Fruit fly (Drosophila melanogaster) whole organism, adult: ENCODE data around the gene Rab35.

Source experiments
- CG11617 ChIP-seq: fragments of 200-800 bp; sonication (Bioruptor generic); optimal IDR thresholded peaks from 2 replicates; lab custom pipeline; 2017; ENCODE audit warnings: mild to moderate bottlenecking, missing biosample characterization, missing genetic modification reagents, missing genetic modification characterization
- CG33017 ChIP-seq: fragments of 200-800 bp; sonication (Bioruptor generic); optimal IDR thresholded peaks from 2 replicates; lab custom pipeline; 2018; ENCODE audit warnings: missing biosample characterization, mild to moderate bottlenecking, missing genetic modification characterization, moderate library complexity
- CG5204 ChIP-seq: fragments of 200-800 bp; sonication (Bioruptor generic); optimal IDR thresholded peaks from 2 replicates; lab custom pipeline; 2016; ENCODE audit warnings: missing biosample characterization, missing genetic modification characterization
- CG7045 ChIP-seq: fragments of 200-800 bp; sonication (Bioruptor generic); optimal IDR thresholded peaks from 2 replicates; lab custom pipeline; 2017; ENCODE audit warnings: missing biosample characterization, mild to moderate bottlenecking, missing genetic modification characterization
- CG7101 ChIP-seq: fragments of 200-800 bp; sonication (Bioruptor generic); optimal IDR thresholded peaks from 2 replicates; lab custom pipeline; 2018; ENCODE audit warnings: missing biosample characterization, mild to moderate bottlenecking, missing genetic modification characterization, moderate library complexity
- Crg-1 ChIP-seq: fragments of 200-800 bp; sonication (Bioruptor generic); optimal IDR thresholded peaks from 2 replicates; lab custom pipeline; 2016; ENCODE audit warnings: missing biosample characterization, missing genetic modification characterization
- Hr96 ChIP-seq: fragments of 200-800 bp; sonication (Bioruptor generic); optimal IDR thresholded peaks from 2 replicates; lab custom pipeline; 2016; ENCODE audit warnings: missing biosample characterization, missing genetic modification characterization
- Mnt ChIP-seq: fragments of 200-800 bp; sonication (Bioruptor generic); optimal IDR thresholded peaks from 2 replicates; lab custom pipeline; 2016; ENCODE audit warnings: missing biosample characterization, mild to moderate bottlenecking, missing genetic modification characterization
- bab1 ChIP-seq: fragments of 200-800 bp; sonication (Bioruptor generic); optimal IDR thresholded peaks from 3 replicates; lab custom pipeline; 2019; ENCODE audit warnings: missing biosample characterization, mild to moderate bottlenecking, missing genetic modification characterization, moderate library complexity
- cic ChIP-seq: fragments of 200-800 bp; sonication (Bioruptor generic); optimal IDR thresholded peaks from 2 replicates; lab custom pipeline; 2017; ENCODE audit warnings: missing biosample characterization, mild to moderate bottlenecking, missing genetic modification characterization, moderate library complexity
- kay ChIP-seq: fragments of 200-800 bp; sonication (Bioruptor generic); peaks from one replicate; lab custom pipeline; 2016; ENCODE audit warnings: missing biosample characterization, missing genetic modification characterization, borderline replicate concordance
- tj ChIP-seq: fragments of 200-800 bp; sonication (Bioruptor generic); optimal IDR thresholded peaks from 3 replicates; lab custom pipeline; 2017; ENCODE audit warnings: missing biosample characterization, mild to moderate bottlenecking, missing genetic modification characterization, moderate library complexity

DNA sequence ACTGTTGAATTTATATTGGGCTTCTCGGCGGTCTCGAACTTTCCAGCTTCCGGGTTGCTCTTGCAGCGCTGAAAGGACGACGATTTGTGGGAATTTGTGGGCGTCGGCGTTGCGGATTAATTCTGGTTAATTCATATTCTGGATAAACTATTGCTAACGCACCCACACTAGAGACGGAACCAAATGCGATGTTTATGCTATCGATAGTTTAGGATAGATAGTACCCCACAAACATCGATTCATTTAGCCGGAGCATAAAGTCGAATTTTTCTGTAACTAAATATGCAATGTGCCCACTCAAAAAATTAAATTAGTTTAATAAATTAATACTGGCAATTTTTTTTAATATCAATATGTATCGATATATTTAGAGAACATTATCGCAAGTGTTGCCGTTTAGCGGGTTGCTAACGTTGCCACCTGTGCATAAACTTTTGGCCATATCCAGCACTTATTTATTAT lies at the start of gene Rab35:
- TF ChIP-seq kay (no peak), CG7101 (peak; percentile 5), CG5204 (GFP tag; lab: Kevin White, UChicago) (peak; percentile 17), CG33017 (tag; lab: Kevin White, UChicago) (no peak), tj (GFP tag; lab: Kevin White, UChicago) (no peak), bab1 (peak; percentile 2), Crg-1 (GFP tag; lab: Kevin White, UChicago) (peak; percentile 30), CG7045 (GFP tag; lab: Kevin White, UChicago) (no peak), cic (GFP tag; lab: Kevin White, UChicago) (no peak), Mnt (peak; percentile 14), Hr96 (no peak), CG11617 (GFP tag; lab: Kevin White, UChicago) (no peak)
